Worm (Caenorhabditis elegans) whole organism, late embryonic: ENCODE measurements around the gene F18A11.2.
"Not testable (repeated sequence)": the region's sequence is repeated elsewhere in the genome, so short reads cannot be mapped to it uniquely, and the experiment has no call there.

Experiments
- C08G9.2 ChIP-seq: sonication (generic microtip); optimal IDR thresholded peaks from 2 replicates; lab custom pipeline; 2016; ENCODE audit warnings: mild to moderate bottlenecking, missing genetic modification characterization, moderate library complexity, missing compliant biosample characterization
- K02D7.2 ChIP-seq: sonication (generic microtip); optimal IDR thresholded peaks from 2 replicates; lab custom pipeline; 2017; ENCODE audit warnings: mild to moderate bottlenecking, missing genetic modification characterization, missing compliant biosample characterization
- ceh-18 ChIP-seq: sonication (generic microtip); optimal IDR thresholded peaks from 2 replicates; lab custom pipeline; 2016; ENCODE audit warnings: missing genetic modification characterization, missing compliant biosample characterization
- ceh-2 ChIP-seq: sonication (generic microtip); optimal IDR thresholded peaks from 2 replicates; lab custom pipeline; 2016; ENCODE audit warnings: missing genotype, missing genetic modification characterization, missing compliant biosample characterization
- ceh-34 ChIP-seq: sonication (generic microtip); optimal IDR thresholded peaks from 2 replicates; lab custom pipeline; 2016; ENCODE audit warnings: mild to moderate bottlenecking, missing genetic modification characterization, missing compliant biosample characterization
- ceh-45 ChIP-seq: fragments of 200-800 bp; sonication (Bioruptor generic); IDR thresholded peaks from 2 replicates; pipeline ENCODE4 v1.3.6; 2022; ENCODE audit warnings: missing genetic modification reagents, missing genetic modification characterization, missing compliant biosample characterization
- ceh-48 ChIP-seq: sonication (generic microtip); optimal IDR thresholded peaks from 2 replicates; lab custom pipeline; 2016; ENCODE audit warnings: missing genetic modification characterization, inconsistent platforms, missing compliant biosample characterization
- ceh-9 ChIP-seq: sonication (generic microtip); optimal IDR thresholded peaks from 2 replicates; lab custom pipeline; 2016; ENCODE audit warnings: mild to moderate bottlenecking, missing genetic modification characterization, inconsistent platforms, missing compliant biosample characterization
- dmd-4 ChIP-seq: sonication (generic microtip); optimal IDR thresholded peaks from 2 replicates; lab custom pipeline; 2016; ENCODE audit warnings: borderline replicate concordance, missing genetic modification characterization, missing compliant biosample characterization
- eyg-1 ChIP-seq: sonication (generic microtip); optimal IDR thresholded peaks from 2 replicates; lab custom pipeline; 2016; ENCODE audit warnings: missing genotype, missing genetic modification characterization, missing compliant biosample characterization
- fkh-6 ChIP-seq: sonication (generic microtip); optimal IDR thresholded peaks from 2 replicates; lab custom pipeline; 2016; ENCODE audit warnings: missing genetic modification characterization, missing compliant biosample characterization
- hlh-30 ChIP-seq: sonication (generic microtip); optimal IDR thresholded peaks from 2 replicates; lab custom pipeline; 2017; ENCODE audit warnings: antibody characterized with exemption, missing genetic modification characterization, missing compliant biosample characterization; ENCODE audit not compliant: insufficient read depth
- hlh-6 ChIP-seq: sonication (generic microtip); optimal IDR thresholded peaks from 2 replicates; lab custom pipeline; 2016; ENCODE audit warnings: missing genotype, missing genetic modification characterization, missing compliant biosample characterization
- hlh-8 ChIP-seq: sonication (generic microtip); optimal IDR thresholded peaks from 2 replicates; lab custom pipeline; 2016; ENCODE audit warnings: missing genotype, missing genetic modification characterization, missing compliant biosample characterization
- lim-6 ChIP-seq: sonication (generic microtip); optimal IDR thresholded peaks from 2 replicates; lab custom pipeline; 2016; ENCODE audit warnings: missing genetic modification characterization, missing compliant biosample characterization
- lin-11 ChIP-seq: fragments of 200-800 bp; sonication (Bioruptor generic); optimal IDR thresholded peaks from 2 replicates; lab custom pipeline; 2018; ENCODE audit warnings: mild to moderate bottlenecking, missing genetic modification characterization, missing compliant biosample characterization
- mec-3 ChIP-seq: sonication (generic microtip); optimal IDR thresholded peaks from 2 replicates; lab custom pipeline; 2016; ENCODE audit warnings: borderline replicate concordance, missing genetic modification characterization, missing compliant biosample characterization
- nfya-1 ChIP-seq: sonication (generic microtip); optimal IDR thresholded peaks from 2 replicates; lab custom pipeline; 2017; ENCODE audit warnings: missing genetic modification characterization, mild to moderate bottlenecking, missing compliant biosample characterization, antibody characterized with exemption, moderate library complexity
- nhr-11 ChIP-seq: fragments of 150-350 bp; optimal IDR thresholded peaks from 2 replicates; lab custom pipeline; 2014; ENCODE audit warnings: missing biosample characterization, missing genetic modification characterization
- pag-3 ChIP-seq: sonication (generic microtip); optimal IDR thresholded peaks from 2 replicates; lab custom pipeline; 2016; ENCODE audit warnings: missing compliant biosample characterization, missing genetic modification characterization, borderline replicate concordance
- pax-1 ChIP-seq: fragments of 150-350 bp; optimal IDR thresholded peaks from 2 replicates; lab custom pipeline; 2014; ENCODE audit warnings: missing biosample characterization, missing genetic modification characterization
- pqm-1 ChIP-seq: sonication (generic microtip); optimal IDR thresholded peaks from 2 replicates; lab custom pipeline; 2016; ENCODE audit warnings: missing genetic modification characterization, missing compliant biosample characterization
- pros-1 ChIP-seq: fragments of 150-350 bp; optimal IDR thresholded peaks from 2 replicates; lab custom pipeline; 2014; ENCODE audit warnings: missing biosample characterization, missing genetic modification reagents, missing genetic modification characterization
- rnt-1 ChIP-seq: sonication (generic microtip); optimal IDR thresholded peaks from 2 replicates; lab custom pipeline; 2016; ENCODE audit warnings: missing genetic modification characterization, missing compliant biosample characterization
- sdc-2 ChIP-seq: sonication (generic microtip); optimal IDR thresholded peaks from 2 replicates; lab custom pipeline; 2016; ENCODE audit warnings: missing genotype, missing genetic modification characterization, missing compliant biosample characterization
- sox-2 ChIP-seq: fragments of 200-800 bp; sonication (Bioruptor generic); IDR thresholded peaks from 2 replicates; pipeline ENCODE4 v1.3.6; 2022; ENCODE audit warnings: missing genetic modification reagents, missing genetic modification characterization, missing compliant biosample characterization
- syd-9 ChIP-seq: sonication (generic microtip); optimal IDR thresholded peaks from 2 replicates; lab custom pipeline; 2016; ENCODE audit warnings: mild to moderate bottlenecking, missing genetic modification characterization, moderate library complexity, missing compliant biosample characterization
- tbx-2 ChIP-seq: sonication (generic microtip); optimal IDR thresholded peaks from 2 replicates; lab custom pipeline; 2016; ENCODE audit warnings: missing genetic modification characterization, missing compliant biosample characterization
- ttx-3 ChIP-seq: sonication (generic microtip); optimal IDR thresholded peaks from 2 replicates; lab custom pipeline; 2016; ENCODE audit warnings: missing genetic modification reagents, missing genetic modification characterization, missing compliant biosample characterization
- unc-3 ChIP-seq, 2 experiments: fragments of 200-800 bp in 1 of 2; sonication (Bioruptor generic) in 1 of 2; sonication (generic microtip) in 1 of 2; conservative IDR thresholded peaks in 1 of 2; optimal IDR thresholded peaks in 1 of 2; 2 replicates each; pipeline versions ENCODE4 v1.3.6 to Lab custom; 2016 to 2022; ENCODE audit warnings: missing compliant biosample characterization in 2 of 2, missing genetic modification characterization in 2 of 2, missing genetic modification reagents in 1 of 2
- unc-42 ChIP-seq: sonication (generic microtip); optimal IDR thresholded peaks from 2 replicates; lab custom pipeline; 2016; ENCODE audit warnings: missing genotype, missing genetic modification characterization, missing compliant biosample characterization
- unc-86 ChIP-seq: sonication (generic microtip); optimal IDR thresholded peaks from 2 replicates; lab custom pipeline; 2016; ENCODE audit warnings: missing genetic modification characterization, missing compliant biosample characterization

The F18A11.2 gene

ce11 chrII:13077746-13078145 lies 46.2 kb downstream of the F18A11.2 start:
- TF ChIP-seq nhr-11 (tag; lab: Kevin White, UChicago) (no peak), C08G9.2 (tag; lab: Kevin White, UChicago) (no peak), fkh-6 (tag; lab: Kevin White, UChicago) (no peak), ceh-18 (tag; lab: Kevin White, UChicago) (no peak), hlh-6 (tag; lab: Kevin White, UChicago) (no peak), pros-1 (tag; lab: Kevin White, UChicago) (no peak), ceh-45 (GFP tag; lab: Robert Waterston, UW) (no peak), tbx-2 (tag; lab: Kevin White, UChicago) (no peak), eyg-1 (tag; lab: Kevin White, UChicago) (no peak), ceh-48 (tag; lab: Kevin White, UChicago) (no peak), ttx-3 (tag; lab: Kevin White, UChicago) (no peak), mec-3 (no peak), pqm-1 (no peak), pag-3 (tag; lab: Kevin White, UChicago) (no peak)

- TF ChIP-seq unc-42 (tag; lab: Kevin White, UChicago): no peak
- no peak for TF ChIP-seq sdc-2 (tag; lab: Kevin White, UChicago)
- no peak for TF ChIP-seq lin-11
- TF ChIP-seq K02D7.2: no peak
- TF ChIP-seq sox-2: no peak
- no peak for TF ChIP-seq nfya-1
- TF ChIP-seq ceh-45 (GFP tag; lab: Robert Waterston, UW): no peak
- no peak for TF ChIP-seq ceh-9 (tag; lab: Kevin White, UChicago)
- TF ChIP-seq ceh-34: no peak
- no peak for TF ChIP-seq unc-86 (tag; lab: Kevin White, UChicago)
- no peak for TF ChIP-seq pax-1 (tag; lab: Kevin White, UChicago)
- TF ChIP-seq nhr-11 (tag; lab: Kevin White, UChicago): no peak
- TF ChIP-seq rnt-1 (tag; lab: Kevin White, UChicago): no peak
- TF ChIP-seq ttx-3 (tag; lab: Kevin White, UChicago): no peak
- TF ChIP-seq eyg-1 (tag; lab: Kevin White, UChicago): no peak
- no peak for TF ChIP-seq pag-3 (tag; lab: Kevin White, UChicago)
- no peak for TF ChIP-seq lim-6 (tag; lab: Kevin White, UChicago)
- TF ChIP-seq hlh-30 (tag; lab: Kevin White, UChicago): no peak
- no peak for TF ChIP-seq hlh-8 (tag; lab: Kevin White, UChicago)
- no peak for TF ChIP-seq dmd-4 (tag; lab: Kevin White, UChicago)
Measured at ce11 chrII:13078848-13079428, 47.4 kb downstream of the F18A11.2 start, which contains the start of gene F42G4.6. TSS of gene F42G4.6 (plus strand) at chrII:13079378.

- TF ChIP-seq ceh-45 (GFP tag; lab: Robert Waterston, UW); unc-3 (GFP tag; conservative IDR thresholded peaks at IDR 0.05; lab: Robert Waterston, UW); unc-3 (tag; optimal IDR thresholded peaks at IDR 0.05; lab: Kevin White, UChicago); pax-1 (tag; lab: Kevin White, UChicago): not testable (repeated sequence)
Measured at ce11 chrII:13080607-13081006, 49.1 kb downstream of the F18A11.2 start, which contains the start of gene Y81G3A.2. TSS of gene Y81G3A.2 (plus strand) at chrII:13080907.

ce11 chrII:13082403-13082802 lies 50.9 kb downstream of the F18A11.2 start, which contains the start of gene Y81G3A.6:
TSS of gene Y81G3A.6 (minus strand) at chrII:13082503.
- not testable (repeated sequence) for TF ChIP-seq syd-9 (tag; lab: Kevin White, UChicago); ceh-2 (tag; lab: Kevin White, UChicago); nfya-1
